Fruit fly (Drosophila melanogaster) Kc167 (cell line): ENCODE data around the gene CG31404.

Experiments
- Sin3A ChIP-seq: fragments of >200 bp; optimal IDR thresholded peaks from 2 replicates; lab custom pipeline; 2018; ENCODE audit warnings: missing external identifiers
- h ChIP-seq: fragments of >200 bp; optimal IDR thresholded peaks from 3 replicates; lab custom pipeline; 2018; ENCODE audit warnings: missing external identifiers
- psq ChIP-seq: fragments of >200 bp; optimal IDR thresholded peaks from 2 replicates; lab custom pipeline; 2017; ENCODE audit warnings: missing external identifiers
- ttk ChIP-seq: sonication (Bioruptor generic); optimal IDR thresholded peaks from 2 replicates; lab custom pipeline; 2017; ENCODE audit warnings: missing external identifiers

dm6 chr3R:19393060-19393459, 17.2 kb upstream of the CG31404 start, which contains the start of gene CG3739:
- TF ChIP-seq psq (lab: Kevin White, UChicago) (no peak), Sin3A (lab: Kevin White, UChicago) (no peak), ttk (lab: Kevin White, UChicago) (no peak), h (no peak)
